Worm (Caenorhabditis elegans): ENCODE results near the gene T04G9.7.

ce11 chrX:810694-811093, 40.1 kb downstream of the T04G9.7 start, which contains the start of gene F25E2.2:
- no peak for TF ChIP-seq pha-4 (tag; optimal IDR thresholded peaks at IDR 0.05)
- TF ChIP-seq blmp-1 (tag; optimal IDR thresholded peaks at IDR 0.05), result no peak
- no peak for TF ChIP-seq ceh-39 (tag; optimal IDR thresholded peaks at IDR 0.05)
- no peak for TF ChIP-seq hlh-1 (tag; optimal IDR thresholded peaks at IDR 0.05)
- no peak for TF ChIP-seq nhr-28 (tag; optimal IDR thresholded peaks at IDR 0.05)
- no peak for TF ChIP-seq nhr-237 (tag; optimal IDR thresholded peaks at IDR 0.05)
- TF ChIP-seq ham-2 (GFP tag; optimal IDR thresholded peaks at IDR 0.05), result no peak
- TF ChIP-seq M03D4.4 (tag; optimal IDR thresholded peaks at IDR 0.05), result no peak
- TF ChIP-seq mep-1 (tag; optimal IDR thresholded peaks at IDR 0.05), result no peak
- no peak for TF ChIP-seq flh-1 (GFP tag; optimal IDR thresholded peaks at IDR 0.05)
- TF ChIP-seq ztf-11 (tag; optimal IDR thresholded peaks at IDR 0.05), result no peak

All from whole organism, mixed stage, embryonic.